Fruit fly (Drosophila melanogaster) whole organism, adult: ENCODE measurements around the gene CG10660.

Source experiments
- CG14711 ChIP-seq: fragments of 200-800 bp; sonication (Bioruptor generic); optimal IDR thresholded peaks from 2 replicates; lab custom pipeline; 2018; ENCODE audit warnings: missing biosample characterization, mild to moderate bottlenecking, missing genetic modification characterization, moderate library complexity
- CG1620 ChIP-seq: fragments of 200-800 bp; sonication (Bioruptor generic); optimal IDR thresholded peaks from 2 replicates; lab custom pipeline; 2016; ENCODE audit warnings: missing biosample characterization, missing genetic modification characterization
- CG33017 ChIP-seq: fragments of 200-800 bp; sonication (Bioruptor generic); optimal IDR thresholded peaks from 2 replicates; lab custom pipeline; 2018; ENCODE audit warnings: missing biosample characterization, mild to moderate bottlenecking, missing genetic modification characterization, moderate library complexity
- CG5204 ChIP-seq: fragments of 200-800 bp; sonication (Bioruptor generic); optimal IDR thresholded peaks from 2 replicates; lab custom pipeline; 2016; ENCODE audit warnings: missing biosample characterization, missing genetic modification characterization
- CG7101 ChIP-seq: fragments of 200-800 bp; sonication (Bioruptor generic); optimal IDR thresholded peaks from 2 replicates; lab custom pipeline; 2018; ENCODE audit warnings: missing biosample characterization, mild to moderate bottlenecking, missing genetic modification characterization, moderate library complexity
- Clk ChIP-seq: fragments of 200-800 bp; sonication (Bioruptor generic); optimal IDR thresholded peaks from 2 replicates; lab custom pipeline; 2017; ENCODE audit warnings: missing biosample characterization, missing genetic modification characterization
- Crg-1 ChIP-seq: fragments of 200-800 bp; sonication (Bioruptor generic); optimal IDR thresholded peaks from 2 replicates; lab custom pipeline; 2016; ENCODE audit warnings: missing biosample characterization, missing genetic modification characterization
- Hr96 ChIP-seq: fragments of 200-800 bp; sonication (Bioruptor generic); optimal IDR thresholded peaks from 2 replicates; lab custom pipeline; 2016; ENCODE audit warnings: missing biosample characterization, missing genetic modification characterization
- cic ChIP-seq: fragments of 200-800 bp; sonication (Bioruptor generic); optimal IDR thresholded peaks from 2 replicates; lab custom pipeline; 2017; ENCODE audit warnings: missing biosample characterization, mild to moderate bottlenecking, missing genetic modification characterization, moderate library complexity
- cnc ChIP-seq, 2 experiments: fragments of >200 bp; optimal IDR thresholded peaks; 2 replicates each; lab custom pipeline; 2017
- kay ChIP-seq: fragments of 200-800 bp; sonication (Bioruptor generic); peaks from one replicate; lab custom pipeline; 2016; ENCODE audit warnings: missing biosample characterization, missing genetic modification characterization, borderline replicate concordance
- ovo ChIP-seq: fragments of 200-800 bp; sonication (Bioruptor generic); optimal IDR thresholded peaks from 2 replicates; lab custom pipeline; 2016; ENCODE audit warnings: missing biosample characterization, missing genetic modification characterization
- tj ChIP-seq: fragments of 200-800 bp; sonication (Bioruptor generic); optimal IDR thresholded peaks from 3 replicates; lab custom pipeline; 2017; ENCODE audit warnings: missing biosample characterization, mild to moderate bottlenecking, missing genetic modification characterization, moderate library complexity
- toe ChIP-seq: fragments of 200-800 bp; sonication (Bioruptor generic); optimal IDR thresholded peaks from 2 replicates; lab custom pipeline; 2016; ENCODE audit warnings: missing biosample characterization, missing genetic modification characterization

DNA sequence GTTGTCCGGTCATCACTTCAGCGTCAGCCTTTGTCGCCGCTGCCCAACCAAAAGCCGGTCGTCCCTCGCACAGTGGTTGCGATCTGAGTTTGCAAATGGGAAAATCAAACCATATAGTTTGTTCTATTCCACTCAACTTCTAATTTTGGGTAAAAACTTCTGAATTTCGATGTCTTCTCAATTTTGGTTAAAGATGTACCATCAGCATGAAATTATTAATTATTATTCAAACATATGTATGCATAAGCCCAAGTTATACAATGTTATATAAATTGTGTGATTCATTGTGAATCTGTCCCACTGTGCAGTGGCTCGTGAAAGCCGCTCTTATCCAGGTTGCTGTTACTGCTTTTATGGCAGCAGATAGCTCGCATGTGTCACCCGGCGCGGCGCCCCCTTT is 47.9 kb downstream of the CG10660 start:
- TF ChIP-seq CG33017 (no peak), Crg-1 (no peak), Clk (GFP tag; lab: Kevin White, UChicago) (no peak), CG1620 (GFP tag; lab: Kevin White, UChicago) (no peak), CG5204 (no peak), toe (GFP tag; lab: Kevin White, UChicago) (no peak), cic (no peak), cnc (optimal IDR thresholded peaks at IDR 0.05; lab: Kevin White, UChicago) (no peak), CG14711 (tag; lab: Kevin White, UChicago) (no peak), ovo (GFP tag; lab: Kevin White, UChicago) (no peak), CG7101 (tag; lab: Kevin White, UChicago) (no peak), Hr96 (GFP tag; lab: Kevin White, UChicago) (no peak), kay (GFP tag; lab: Kevin White, UChicago) (no peak), tj (GFP tag; lab: Kevin White, UChicago) (no peak)
